Fruit fly (Drosophila melanogaster) whole organism, embryonic: ENCODE results near the gene Kdm2.
A peak's percentile ranks its signal among the peaks of the same experiment; 100 is the strongest.

Experiments used
- B-H2 ChIP-seq: fragments of 200-800 bp; sonication (Bioruptor generic); optimal IDR thresholded peaks from 2 replicates; lab custom pipeline; 2018; ENCODE audit warnings: missing biosample characterization, mild to moderate bottlenecking, missing genetic modification characterization
- Bdp1 ChIP-seq: fragments of 200-800 bp; sonication (Bioruptor generic); optimal IDR thresholded peaks from 3 replicates; lab custom pipeline; 2016; ENCODE audit warnings: missing biosample characterization, missing genetic modification characterization
- CG10147 ChIP-seq: fragments of 200-800 bp; sonication (Bioruptor generic); optimal IDR thresholded peaks from 2 replicates; lab custom pipeline; 2019; ENCODE audit warnings: missing biosample characterization, mild to moderate bottlenecking, missing genetic modification characterization, moderate library complexity
- CG10209 ChIP-seq: fragments of 200-800 bp; sonication (Bioruptor generic); optimal IDR thresholded peaks from 3 replicates; lab custom pipeline; 2017; ENCODE audit warnings: missing biosample characterization, mild to moderate bottlenecking, missing genetic modification characterization, missing genetic modification reagents
- CG1024 ChIP-seq: fragments of 200-800 bp; sonication (Bioruptor generic); IDR thresholded peaks from 2 replicates; pipeline ENCODE4 v1.3.6; 2022; ENCODE audit warnings: missing biosample characterization, missing genetic modification characterization
- CG10321 ChIP-seq: fragments of 200-800 bp; sonication (Bioruptor generic); IDR thresholded peaks from 2 replicates; pipeline ENCODE4 v1.3.6; 2022; ENCODE audit warnings: missing biosample characterization, missing genetic modification characterization
- CG10462 ChIP-seq: fragments of 200-800 bp; sonication (Bioruptor generic); optimal IDR thresholded peaks from 2 replicates; lab custom pipeline; 2016; ENCODE audit warnings: missing biosample characterization, missing genetic modification characterization
- CG10654 ChIP-seq: fragments of 200-800 bp; sonication (Bioruptor generic); optimal IDR thresholded peaks from 2 replicates; lab custom pipeline; 2016; ENCODE audit warnings: missing biosample characterization, missing genetic modification characterization
- CG12155 ChIP-seq: fragments of 200-800 bp; sonication (Bioruptor generic); optimal IDR thresholded peaks from 3 replicates; lab custom pipeline; 2016; ENCODE audit warnings: missing biosample characterization, missing genetic modification characterization
- CG12769 ChIP-seq: fragments of 200-800 bp; sonication (Bioruptor generic); optimal IDR thresholded peaks from 2 replicates; lab custom pipeline; 2019; ENCODE audit warnings: missing biosample characterization, mild to moderate bottlenecking, missing genetic modification characterization, moderate library complexity
- CG13296 ChIP-seq: fragments of 200-800 bp; sonication (Bioruptor generic); optimal IDR thresholded peaks from 3 replicates; lab custom pipeline; 2018; ENCODE audit warnings: missing biosample characterization, mild to moderate bottlenecking, missing genetic modification characterization
- CG13424 ChIP-seq: fragments of 200-800 bp; sonication (Bioruptor generic); optimal IDR thresholded peaks from 2 replicates; lab custom pipeline; 2019; ENCODE audit warnings: missing biosample characterization, mild to moderate bottlenecking, missing genetic modification characterization, moderate library complexity
- CG14050 ChIP-seq: fragments of 200-800 bp; sonication (Bioruptor generic); IDR thresholded peaks from 3 replicates; pipeline ENCODE4 v1.3.6; 2022; ENCODE audit warnings: missing biosample characterization, missing genetic modification characterization
- CG14965 ChIP-seq: fragments of 200-800 bp; sonication (Bioruptor generic); optimal IDR thresholded peaks from 2 replicates; lab custom pipeline; 2016; ENCODE audit warnings: missing biosample characterization, missing genetic modification characterization, borderline replicate concordance
- CG18764 ChIP-seq: fragments of 200-800 bp; sonication (Bioruptor generic); optimal IDR thresholded peaks from 3 replicates; lab custom pipeline; 2016; ENCODE audit warnings: missing biosample characterization, missing genetic modification characterization
- CG30431 ChIP-seq: fragments of 200-800 bp; sonication (Bioruptor generic); optimal IDR thresholded peaks from 2 replicates; lab custom pipeline; 2017; ENCODE audit warnings: missing biosample characterization, missing genetic modification characterization
- CG3163 ChIP-seq: fragments of 200-800 bp; sonication (Bioruptor generic); optimal IDR thresholded peaks from 3 replicates; lab custom pipeline; 2016; ENCODE audit warnings: missing biosample characterization, missing genetic modification characterization
- CG3838 ChIP-seq: fragments of 200-800 bp; sonication (Bioruptor generic); optimal IDR thresholded peaks from 3 replicates; lab custom pipeline; 2016; ENCODE audit warnings: missing biosample characterization, missing genetic modification characterization
- CG42726 ChIP-seq: fragments of 200-800 bp; sonication (Bioruptor generic); IDR thresholded peaks from 2 replicates; pipeline ENCODE4 v1.3.6; 2022; ENCODE audit warnings: missing biosample characterization, missing genetic modification characterization; ENCODE audit not compliant: partially characterized antibody
- CG5953 ChIP-seq: fragments of 200-800 bp; sonication (Bioruptor generic); IDR thresholded peaks from 2 replicates; pipeline ENCODE4 v1.3.6; 2022; ENCODE audit warnings: missing biosample characterization, missing genetic modification characterization
- CG7372 ChIP-seq: fragments of 200-800 bp; sonication (Bioruptor generic); IDR thresholded peaks from 2 replicates; pipeline ENCODE4 v1.3.6; 2022; ENCODE audit warnings: missing biosample characterization, missing genetic modification characterization
- CG7839 ChIP-seq: fragments of 200-800 bp; sonication (Bioruptor generic); optimal IDR thresholded peaks from 3 replicates; lab custom pipeline; 2018; ENCODE audit warnings: missing biosample characterization, mild to moderate bottlenecking, missing genetic modification characterization, moderate library complexity
- CG9437 ChIP-seq: fragments of 200-800 bp; sonication (Bioruptor generic); optimal IDR thresholded peaks from 2 replicates; lab custom pipeline; 2018; ENCODE audit warnings: missing biosample characterization, mild to moderate bottlenecking, missing genetic modification characterization
- Camta ChIP-seq: fragments of 200-800 bp; sonication (Bioruptor generic); optimal IDR thresholded peaks from 2 replicates; lab custom pipeline; 2016; ENCODE audit warnings: missing biosample characterization, missing genetic modification characterization
- HmgZ ChIP-seq: fragments of 200-800 bp; sonication (Bioruptor generic); optimal IDR thresholded peaks from 2 replicates; lab custom pipeline; 2018; ENCODE audit warnings: missing biosample characterization, mild to moderate bottlenecking, missing genetic modification characterization
- Hr51 ChIP-seq, 2 experiments: fragments of 200-800 bp; sonication (Bioruptor generic); optimal IDR thresholded peaks; 2 replicates in 1 of 2; 3 replicates in 1 of 2; lab custom pipeline; 2016 to 2018; ENCODE audit warnings: missing biosample characterization in 2 of 2, missing genetic modification characterization in 2 of 2, mild to moderate bottlenecking in 1 of 2, moderate library complexity in 1 of 2
- Kr ChIP-seq: fragments of 200-800 bp; sonication (Bioruptor generic); optimal IDR thresholded peaks from 2 replicates; lab custom pipeline; 2017; ENCODE audit warnings: missing biosample characterization, mild to moderate bottlenecking, missing genetic modification characterization
- MBD-R2 ChIP-seq: fragments of 200-800 bp; sonication (Bioruptor generic); IDR thresholded peaks from 2 replicates; pipeline ENCODE4 v1.3.6; 2022; ENCODE audit warnings: missing biosample characterization, missing genetic modification characterization
- Meics ChIP-seq: fragments of 200-800 bp; sonication (Bioruptor generic); optimal IDR thresholded peaks from 2 replicates; lab custom pipeline; 2017; ENCODE audit warnings: missing biosample characterization, mild to moderate bottlenecking, missing genetic modification characterization
- Nf-YC ChIP-seq: fragments of 200-800 bp; optimal IDR thresholded peaks from 3 replicates; lab custom pipeline; 2019; ENCODE audit warnings: missing biosample characterization, mild to moderate bottlenecking, missing genetic modification characterization, moderate library complexity
- NfI ChIP-seq: fragments of 200-800 bp; sonication (Bioruptor generic); optimal IDR thresholded peaks from 3 replicates; lab custom pipeline; 2018; ENCODE audit warnings: missing biosample characterization, mild to moderate bottlenecking, missing genetic modification characterization, moderate library complexity
- Optix ChIP-seq: fragments of 200-800 bp; sonication (Bioruptor generic); IDR thresholded peaks from 3 replicates; pipeline ENCODE4 v1.3.6; 2022; ENCODE audit warnings: missing biosample characterization, missing genetic modification characterization
- YL-1 ChIP-seq: fragments of 200-800 bp; sonication (Bioruptor generic); optimal IDR thresholded peaks from 3 replicates; lab custom pipeline; 2017; ENCODE audit warnings: missing biosample characterization, mild to moderate bottlenecking, missing genetic modification characterization
- amos ChIP-seq: fragments of 200-800 bp; sonication (Bioruptor generic); IDR thresholded peaks from 2 replicates; pipeline ENCODE4 v1.3.6; 2022; ENCODE audit warnings: missing biosample characterization, missing genetic modification characterization; ENCODE audit not compliant: partially characterized antibody
- ase ChIP-seq: fragments of 200-800 bp; sonication (Bioruptor generic); IDR thresholded peaks from 3 replicates; pipeline ENCODE4 v1.3.6; 2022; ENCODE audit warnings: missing biosample characterization, missing genetic modification characterization
- btn ChIP-seq: fragments of 200-800 bp; sonication (Bioruptor generic); optimal IDR thresholded peaks from 2 replicates; lab custom pipeline; 2016; ENCODE audit warnings: missing biosample characterization, missing genetic modification characterization
- chm ChIP-seq: fragments of 200-800 bp; sonication (Bioruptor generic); IDR thresholded peaks from 2 replicates; pipeline ENCODE4 v1.3.6; 2022; ENCODE audit warnings: missing biosample characterization, missing genetic modification characterization
- ci ChIP-seq: fragments of 200-800 bp; sonication (Bioruptor generic); IDR thresholded peaks from 3 replicates; pipeline ENCODE4 v1.3.6; 2022; ENCODE audit warnings: missing biosample characterization, missing genetic modification characterization
- dan ChIP-seq: fragments of 200-800 bp; sonication (Bioruptor generic); IDR thresholded peaks from 2 replicates; pipeline ENCODE4 v1.3.6; 2022; ENCODE audit warnings: missing biosample characterization, missing genetic modification characterization
- gfzf ChIP-seq: fragments of 200-800 bp; sonication (Bioruptor generic); optimal IDR thresholded peaks from 2 replicates; lab custom pipeline; 2016; ENCODE audit warnings: missing biosample characterization, mild to moderate bottlenecking, missing genetic modification characterization, moderate library complexity
- gsb-n ChIP-seq: fragments of 200-800 bp; sonication (Bioruptor generic); optimal IDR thresholded peaks from 3 replicates; lab custom pipeline; 2018; ENCODE audit warnings: missing biosample characterization, mild to moderate bottlenecking, missing genetic modification characterization
- h ChIP-seq: fragments of >200 bp; optimal IDR thresholded peaks from 2 replicates; lab custom pipeline; 2017
- insv ChIP-seq, 2 experiments: fragments of 200-800 bp; sonication (Bioruptor generic); optimal IDR thresholded peaks; 3 replicates each; lab custom pipeline; 2016 to 2018; ENCODE audit warnings: missing biosample characterization in 2 of 2, missing genetic modification characterization in 2 of 2
- kah ChIP-seq: fragments of 200-800 bp; sonication (Bioruptor generic); optimal IDR thresholded peaks from 2 replicates; lab custom pipeline; 2018; ENCODE audit warnings: missing biosample characterization, mild to moderate bottlenecking, missing genetic modification characterization
- lov ChIP-seq, 2 experiments: fragments of 200-800 bp in 1 of 2; fragments of >200 bp in 1 of 2; sonication (Bioruptor generic) in 1 of 2; IDR thresholded peaks in 1 of 2; optimal IDR thresholded peaks in 1 of 2; 2 replicates in 1 of 2; 3 replicates in 1 of 2; pipeline versions ENCODE4 v1.3.6 to Lab custom; 2017 to 2022; ENCODE audit warnings: missing biosample characterization in 1 of 2, missing genetic modification characterization in 1 of 2
- otp ChIP-seq: fragments of 200-800 bp; sonication (Bioruptor generic); IDR thresholded peaks from 3 replicates; pipeline ENCODE4, ENCODE4 v1.3.6; 2022; ENCODE audit warnings: missing biosample characterization, missing genetic modification characterization
- pum ChIP-seq: fragments of 200-800 bp; sonication (Bioruptor generic); optimal IDR thresholded peaks from 2 replicates; lab custom pipeline; 2016; ENCODE audit warnings: missing biosample characterization, missing genetic modification characterization
- sd ChIP-seq: fragments of 200-800 bp; sonication (Bioruptor generic); optimal IDR thresholded peaks from 3 replicates; lab custom pipeline; 2018; ENCODE audit warnings: missing biosample characterization, mild to moderate bottlenecking, missing genetic modification characterization, moderate library complexity
- sna ChIP-seq: fragments of 200-800 bp; sonication (Bioruptor generic); IDR thresholded peaks from 2 replicates; pipeline ENCODE4 v1.3.6; 2022; ENCODE audit warnings: missing biosample characterization, missing genetic modification characterization; ENCODE audit not compliant: partially characterized antibody
- sr ChIP-seq: fragments of 200-800 bp; sonication (Bioruptor generic); IDR thresholded peaks from 3 replicates; pipeline ENCODE4 v1.3.6; 2022; ENCODE audit warnings: missing biosample characterization, missing genetic modification characterization
- stwl ChIP-seq: fragments of 200-800 bp; sonication (Bioruptor generic); optimal IDR thresholded peaks from 3 replicates; lab custom pipeline; 2018; ENCODE audit warnings: missing biosample characterization, mild to moderate bottlenecking, missing genetic modification characterization, moderate library complexity
- yki ChIP-seq: fragments of >200 bp; optimal IDR thresholded peaks from 3 replicates; lab custom pipeline; 2018

The Kdm2 gene

dm6 chr3R:9053021-9053420 is 726 bp downstream of the Kdm2 start (continued):
- TF ChIP-seq CG10147 (peak; percentile 21), Hr51 (GFP tag; optimal IDR thresholded peaks at IDR 0.05; lab: Kevin White, UChicago) (peak; percentile 19 to 64), CG7372 (GFP tag; lab: Robert Waterston, UW) (no peak), CG12769 (peak; percentile 91), CG10462 (GFP tag; lab: Kevin White, UChicago) (no peak), ci (GFP tag; lab: Robert Waterston, UW) (no peak), sna (no peak), chm (GFP tag; lab: Robert Waterston, UW) (no peak), dan (GFP tag; lab: Robert Waterston, UW) (no peak), CG13296 (GFP tag; lab: Kevin White, UChicago) (peak; percentile 25), CG10321 (GFP tag; lab: Robert Waterston, UW) (no peak), CG12155 (GFP tag; lab: Kevin White, UChicago) (no peak), btn (GFP tag; lab: Kevin White, UChicago) (peak; percentile 40), yki (lab: Kevin White, UChicago) (peak; percentile 65), lov (optimal IDR thresholded peaks at IDR 0.05; lab: Kevin White, UChicago) (no peak), lov (GFP tag; IDR thresholded peaks at IDR 0.05; lab: Robert Waterston, UW) (no peak), HmgZ (tag; lab: Kevin White, UChicago) (peak; percentile 83), B-H2 (peak; percentile 6), sr (GFP tag; lab: Robert Waterston, UW) (no peak), CG14965 (no peak), YL-1 (GFP tag; lab: Kevin White, UChicago) (no peak), CG10654 (GFP tag; lab: Kevin White, UChicago) (no peak), CG42726 (GFP tag; lab: Robert Waterston, UW) (no peak), CG14050 (GFP tag; lab: Robert Waterston, UW) (no peak), CG3163 (GFP tag; lab: Kevin White, UChicago) (peak; percentile 79), insv (GFP tag; optimal IDR thresholded peaks at IDR 0.05; lab: Kevin White, UChicago) (no peak), ase (GFP tag; lab: Robert Waterston, UW) (no peak), Meics (peak; percentile 64), CG3838 (GFP tag; lab: Kevin White, UChicago) (no peak), CG1024 (GFP tag; lab: Robert Waterston, UW) (no peak), CG10209 (GFP tag; lab: Kevin White, UChicago) (peak; percentile 15), CG7839 (peak; percentile 24), kah (GFP tag; lab: Kevin White, UChicago) (peak; percentile 63), gfzf (GFP tag; lab: Kevin White, UChicago) (no peak), Camta (peak; percentile 56), Bdp1 (GFP tag; lab: Kevin White, UChicago) (peak; percentile 3), gsb-n (tag; lab: Kevin White, UChicago) (no peak), stwl (tag; lab: Kevin White, UChicago) (no peak), otp (no peak), Nf-YC (tag; lab: Kevin White, UChicago) (peak; percentile 95), Optix (no peak), h (no peak), NfI (GFP tag; lab: Kevin White, UChicago) (peak; percentile 31), pum (GFP tag; lab: Kevin White, UChicago) (no peak), CG13424 (tag; lab: Kevin White, UChicago) (peak; percentile 3), Kr (GFP tag; lab: Kevin White, UChicago) (no peak), MBD-R2 (GFP tag; lab: Robert Waterston, UW) (no peak), CG5953 (GFP tag; lab: Robert Waterston, UW) (no peak), CG30431 (no peak), CG9437 (no peak), sd (tag; lab: Kevin White, UChicago) (peak; percentile 51), CG18764 (GFP tag; lab: Kevin White, UChicago) (no peak), amos (GFP tag; lab: Robert Waterston, UW) (no peak)
